Fruit fly (Drosophila melanogaster) whole organism, embryonic: Measurements from ENCODE around the gene CG8097.
A peak's percentile ranks its signal among the peaks of the same experiment; 100 is the strongest.

ENCODE experiments used
- Abd-B ChIP-seq: fragments of 200-800 bp; sonication (Bioruptor generic); optimal IDR thresholded peaks from 2 replicates; lab custom pipeline; 2018; ENCODE audit warnings: missing biosample characterization, mild to moderate bottlenecking, missing genetic modification characterization, moderate library complexity
- CG10366 ChIP-seq: fragments of 200-800 bp; sonication (Bioruptor generic); IDR thresholded peaks from 2 replicates; pipeline ENCODE4 v1.3.6; 2022; ENCODE audit warnings: missing biosample characterization, missing genetic modification characterization
- CG10543 ChIP-seq: fragments of 200-800 bp; sonication (Bioruptor generic); optimal IDR thresholded peaks from 3 replicates; lab custom pipeline; 2017; ENCODE audit warnings: missing biosample characterization, mild to moderate bottlenecking, missing genetic modification characterization, moderate library complexity
- CG11085 ChIP-seq: fragments of 200-800 bp; sonication (Bioruptor generic); IDR thresholded peaks from 2 replicates; pipeline ENCODE4 v1.3.6; 2022; ENCODE audit warnings: missing biosample characterization, missing genetic modification characterization
- CG13624 ChIP-seq: fragments of 200-800 bp; sonication (Bioruptor generic); optimal IDR thresholded peaks from 2 replicates; lab custom pipeline; 2016; ENCODE audit warnings: missing biosample characterization, missing genetic modification characterization
- CG14667 ChIP-seq: fragments of 200-800 bp; sonication (Bioruptor generic); IDR thresholded peaks from 2 replicates; pipeline ENCODE4 v1.3.6; 2022; ENCODE audit warnings: missing biosample characterization, missing genetic modification characterization
- CG14710 ChIP-seq: fragments of 200-800 bp; sonication (Bioruptor generic); optimal IDR thresholded peaks from 3 replicates; lab custom pipeline; 2019; ENCODE audit warnings: missing biosample characterization, mild to moderate bottlenecking, missing genetic modification characterization, moderate library complexity
- CG15011 ChIP-seq: fragments of 200-800 bp; sonication (Bioruptor generic); optimal IDR thresholded peaks from 3 replicates; lab custom pipeline; 2018; ENCODE audit warnings: missing biosample characterization, mild to moderate bottlenecking, missing genetic modification characterization
- CG15601 ChIP-seq: fragments of 200-800 bp; sonication (Bioruptor generic); optimal IDR thresholded peaks from 3 replicates; lab custom pipeline; 2019; ENCODE audit warnings: missing biosample characterization, mild to moderate bottlenecking, missing genetic modification characterization, moderate library complexity
- CG1603 ChIP-seq: fragments of 200-800 bp; sonication (Bioruptor generic); optimal IDR thresholded peaks from 2 replicates; lab custom pipeline; 2019; ENCODE audit warnings: missing biosample characterization, mild to moderate bottlenecking, missing genetic modification characterization, moderate library complexity
- CG1647 ChIP-seq: fragments of 200-800 bp; sonication (Bioruptor generic); optimal IDR thresholded peaks from 3 replicates; lab custom pipeline; 2016; ENCODE audit warnings: missing biosample characterization, missing genetic modification characterization
- CG1832 ChIP-seq: fragments of 200-800 bp; sonication (Bioruptor generic); optimal IDR thresholded peaks from 2 replicates; lab custom pipeline; 2017; ENCODE audit warnings: missing biosample characterization, mild to moderate bottlenecking, missing genetic modification characterization, inconsistent platforms
- CG2129 ChIP-seq: fragments of 200-800 bp; sonication (Bioruptor generic); IDR thresholded peaks from 2 replicates; pipeline ENCODE4 v1.3.6; 2022; ENCODE audit warnings: missing biosample characterization, missing genetic modification characterization; ENCODE audit not compliant: partially characterized antibody
- CG30020 ChIP-seq: fragments of 200-800 bp; optimal IDR thresholded peaks from 2 replicates; lab custom pipeline; 2019; ENCODE audit warnings: missing biosample characterization, mild to moderate bottlenecking, missing genetic modification characterization, moderate library complexity
- CG31365 ChIP-seq: fragments of 200-800 bp; sonication (Bioruptor generic); optimal IDR thresholded peaks from 2 replicates; lab custom pipeline; 2018; ENCODE audit warnings: missing biosample characterization, mild to moderate bottlenecking, missing genetic modification characterization
- CG3163 ChIP-seq: fragments of 200-800 bp; sonication (Bioruptor generic); optimal IDR thresholded peaks from 3 replicates; lab custom pipeline; 2016; ENCODE audit warnings: missing biosample characterization, missing genetic modification characterization
- CG3838 ChIP-seq: fragments of 200-800 bp; sonication (Bioruptor generic); optimal IDR thresholded peaks from 3 replicates; lab custom pipeline; 2016; ENCODE audit warnings: missing biosample characterization, missing genetic modification characterization
- CG4424 ChIP-seq: fragments of 200-800 bp; sonication (Bioruptor generic); optimal IDR thresholded peaks from 3 replicates; lab custom pipeline; 2016; ENCODE audit warnings: missing biosample characterization, missing genetic modification characterization
- CG7556 ChIP-seq: fragments of 200-800 bp; sonication (Bioruptor generic); optimal IDR thresholded peaks from 2 replicates; lab custom pipeline; 2017; ENCODE audit warnings: missing biosample characterization, mild to moderate bottlenecking, missing genetic modification characterization
- CG7786 ChIP-seq: fragments of 200-800 bp; sonication (Bioruptor generic); optimal IDR thresholded peaks from 2 replicates; lab custom pipeline; 2016; ENCODE audit warnings: missing biosample characterization, missing genetic modification characterization
- CG8089 ChIP-seq: fragments of 200-800 bp; sonication (Bioruptor generic); optimal IDR thresholded peaks from 3 replicates; lab custom pipeline; 2016; ENCODE audit warnings: missing biosample characterization, missing genetic modification characterization
- CG8478 ChIP-seq: fragments of >200 bp; optimal IDR thresholded peaks from 2 replicates; lab custom pipeline; 2018
- Chrac-16 ChIP-seq: fragments of 200-800 bp; sonication (Bioruptor generic); optimal IDR thresholded peaks from 3 replicates; lab custom pipeline; 2016; ENCODE audit warnings: missing biosample characterization, missing genetic modification characterization
- D ChIP-seq, 2 experiments: fragments of 200-800 bp in 1 of 2; fragments of >200 bp in 1 of 2; sonication (Bioruptor generic) in 1 of 2; optimal IDR thresholded peaks; 2 replicates in 1 of 2; 3 replicates in 1 of 2; lab custom pipeline; 2017; ENCODE audit warnings: mild to moderate bottlenecking in 1 of 2, missing biosample characterization in 1 of 2, missing genetic modification characterization in 1 of 2, missing genetic modification reagents in 1 of 2
- D19B ChIP-seq: fragments of 200-800 bp; sonication (Bioruptor generic); optimal IDR thresholded peaks from 2 replicates; lab custom pipeline; 2017; ENCODE audit warnings: missing biosample characterization, mild to moderate bottlenecking, missing genetic modification characterization
- Doc2 ChIP-seq: fragments of 200-800 bp; sonication (Bioruptor generic); IDR thresholded peaks from 2 replicates; pipeline ENCODE4 v1.3.6; 2022; ENCODE audit warnings: missing biosample characterization, missing genetic modification characterization
- E2f1 ChIP-seq: fragments of 200-800 bp; sonication (Bioruptor generic); IDR thresholded peaks from 2 replicates; pipeline ENCODE4 v1.3.6; 2022; ENCODE audit warnings: missing biosample characterization, missing genetic modification characterization
- Ets97D ChIP-seq: fragments of 200-800 bp; sonication (Bioruptor generic); optimal IDR thresholded peaks from 3 replicates; lab custom pipeline; 2016; ENCODE audit warnings: missing biosample characterization, missing genetic modification characterization
- HHEX ChIP-seq: fragments of 200-800 bp; sonication (Bioruptor generic); optimal IDR thresholded peaks from 3 replicates; lab custom pipeline; 2017; ENCODE audit warnings: missing biosample characterization, mild to moderate bottlenecking, missing genetic modification characterization, missing genetic modification reagents
- Hr51 ChIP-seq, 2 experiments: fragments of 200-800 bp; sonication (Bioruptor generic); optimal IDR thresholded peaks; 2 replicates in 1 of 2; 3 replicates in 1 of 2; lab custom pipeline; 2016 to 2018; ENCODE audit warnings: missing biosample characterization in 2 of 2, missing genetic modification characterization in 2 of 2, mild to moderate bottlenecking in 1 of 2, moderate library complexity in 1 of 2
- MBD-R2 ChIP-seq: fragments of 200-800 bp; sonication (Bioruptor generic); IDR thresholded peaks from 2 replicates; pipeline ENCODE4 v1.3.6; 2022; ENCODE audit warnings: missing biosample characterization, missing genetic modification characterization
- Scr ChIP-seq: fragments of 200-800 bp; sonication (Bioruptor generic); IDR thresholded peaks from 2 replicates; pipeline ENCODE4 v1.3.6; 2022; ENCODE audit warnings: missing biosample characterization, missing genetic modification characterization; ENCODE audit not compliant: partially characterized antibody
- Sox102F ChIP-seq: fragments of 200-800 bp; sonication (Bioruptor generic); optimal IDR thresholded peaks from 2 replicates; lab custom pipeline; 2018; ENCODE audit warnings: missing biosample characterization, mild to moderate bottlenecking, missing genetic modification characterization, moderate library complexity
- Taf1 ChIP-seq: fragments of 200-800 bp; sonication (Bioruptor generic); IDR thresholded peaks from 2 replicates; pipeline ENCODE4 v1.3.6; 2022; ENCODE audit warnings: missing biosample characterization, missing genetic modification characterization
- aop ChIP-seq: fragments of 200-800 bp; sonication (Bioruptor generic); IDR thresholded peaks from 2 replicates; pipeline ENCODE4 v1.3.6; 2022; ENCODE audit warnings: missing biosample characterization, missing genetic modification characterization
- bab2 ChIP-seq: fragments of 200-800 bp; sonication (Bioruptor generic); optimal IDR thresholded peaks from 2 replicates; lab custom pipeline; 2016; ENCODE audit warnings: missing biosample characterization, missing genetic modification characterization
- chm ChIP-seq: fragments of 200-800 bp; sonication (Bioruptor generic); IDR thresholded peaks from 2 replicates; pipeline ENCODE4 v1.3.6; 2022; ENCODE audit warnings: missing biosample characterization, missing genetic modification characterization
- corto ChIP-seq: fragments of 200-800 bp; sonication (Bioruptor generic); optimal IDR thresholded peaks from 2 replicates; lab custom pipeline; 2016; ENCODE audit warnings: missing biosample characterization, mild to moderate bottlenecking, missing genetic modification characterization, moderate library complexity
- dan ChIP-seq: fragments of 200-800 bp; sonication (Bioruptor generic); IDR thresholded peaks from 2 replicates; pipeline ENCODE4 v1.3.6; 2022; ENCODE audit warnings: missing biosample characterization, missing genetic modification characterization
- dm ChIP-seq: fragments of 200-800 bp; sonication (Bioruptor generic); optimal IDR thresholded peaks from 3 replicates; lab custom pipeline; 2016; ENCODE audit warnings: missing biosample characterization, missing genetic modification characterization
- esg ChIP-seq: fragments of 200-800 bp; sonication (Bioruptor generic); conservative IDR thresholded peaks from 2 replicates; pipeline ENCODE4 v1.3.6; 2022; ENCODE audit warnings: missing biosample characterization, missing genetic modification characterization
- ftz-f1 ChIP-seq: fragments of 200-800 bp; sonication (Bioruptor generic); optimal IDR thresholded peaks from 2 replicates; lab custom pipeline; 2016; ENCODE audit warnings: missing biosample characterization, missing genetic modification characterization
- lov ChIP-seq, 2 experiments: fragments of 200-800 bp in 1 of 2; fragments of >200 bp in 1 of 2; sonication (Bioruptor generic) in 1 of 2; IDR thresholded peaks in 1 of 2; optimal IDR thresholded peaks in 1 of 2; 2 replicates in 1 of 2; 3 replicates in 1 of 2; pipeline versions ENCODE4 v1.3.6 to Lab custom; 2017 to 2022; ENCODE audit warnings: missing biosample characterization in 1 of 2, missing genetic modification characterization in 1 of 2
- nmo ChIP-seq: fragments of 200-800 bp; sonication (Bioruptor generic); optimal IDR thresholded peaks from 2 replicates; lab custom pipeline; 2018; ENCODE audit warnings: missing biosample characterization, mild to moderate bottlenecking, missing genetic modification characterization, moderate library complexity
- pho ChIP-seq: fragments of 200-800 bp; sonication (Bioruptor generic); optimal IDR thresholded peaks from 2 replicates; lab custom pipeline; 2016; ENCODE audit warnings: missing biosample characterization, missing genetic modification characterization
- pita ChIP-seq: fragments of 200-800 bp; sonication (Bioruptor generic); optimal IDR thresholded peaks from 2 replicates; lab custom pipeline; 2017; ENCODE audit warnings: missing biosample characterization, mild to moderate bottlenecking, missing genetic modification characterization
- schlank ChIP-seq: fragments of 200-800 bp; sonication (Bioruptor generic); optimal IDR thresholded peaks from 2 replicates; lab custom pipeline; 2018; ENCODE audit warnings: missing biosample characterization, mild to moderate bottlenecking, missing genetic modification characterization
- sima ChIP-seq: fragments of 200-800 bp; sonication (Bioruptor generic); optimal IDR thresholded peaks from 2 replicates; lab custom pipeline; 2016; ENCODE audit warnings: missing biosample characterization, missing genetic modification characterization
- tap ChIP-seq: fragments of 200-800 bp; optimal IDR thresholded peaks from 3 replicates; lab custom pipeline; 2019; ENCODE audit warnings: missing biosample characterization, mild to moderate bottlenecking, missing genetic modification characterization, moderate library complexity
- tin ChIP-seq: fragments of 200-800 bp; sonication (Bioruptor generic); optimal IDR thresholded peaks from 3 replicates; lab custom pipeline; 2016; ENCODE audit warnings: missing biosample characterization, missing genetic modification characterization
- wor ChIP-seq: fragments of 200-800 bp; sonication (Bioruptor generic); IDR thresholded peaks from 2 replicates; pipeline ENCODE4 v1.3.6; 2022; ENCODE audit warnings: missing biosample characterization, missing genetic modification characterization

Gene CG8097

DNA sequence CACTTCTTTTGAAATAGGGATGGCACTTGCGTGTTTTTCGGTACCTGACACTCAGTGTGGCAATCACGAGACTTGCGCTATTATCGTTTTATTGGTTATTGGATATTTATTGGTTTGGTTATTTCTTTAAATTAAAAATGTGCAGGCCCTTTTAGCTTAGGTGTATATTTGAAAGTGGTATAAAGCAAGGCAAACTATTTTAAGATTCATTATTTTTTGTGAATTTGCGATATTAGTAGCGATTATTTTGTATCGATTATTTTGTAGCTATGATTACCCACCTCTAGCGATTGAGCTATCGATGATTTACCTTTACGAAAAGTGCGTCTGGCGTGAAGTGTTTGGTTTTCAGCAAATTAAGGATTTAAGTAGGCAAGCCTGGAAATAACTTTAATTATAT lies at the start of gene CG8097, which contains the start of gene CG9215 (continued):
- TF ChIP-seq CG31365 (tag; lab: Kevin White, UChicago) (no peak), CG4424 (GFP tag; lab: Kevin White, UChicago) (no peak), Ets97D (GFP tag; lab: Kevin White, UChicago) (peak; percentile 51), CG15601 (peak; percentile 21), ftz-f1 (no peak), pita (GFP tag; lab: Kevin White, UChicago) (no peak), CG13624 (GFP tag; lab: Kevin White, UChicago) (peak; percentile 47), Taf1 (GFP tag; lab: Robert Waterston, UW) (no peak), chm (GFP tag; lab: Robert Waterston, UW) (no peak), bab2 (GFP tag; lab: Kevin White, UChicago) (peak; percentile 41), Abd-B (GFP tag; lab: Kevin White, UChicago) (peak; percentile 14), MBD-R2 (GFP tag; lab: Robert Waterston, UW) (peak; percentile 61), CG11085 (GFP tag; lab: Robert Waterston, UW) (no peak), D (optimal IDR thresholded peaks at IDR 0.05; lab: Kevin White, UChicago) (no peak), D (GFP tag; optimal IDR thresholded peaks at IDR 0.05; lab: Kevin White, UChicago) (no peak), CG2129 (GFP tag; lab: Robert Waterston, UW) (peak; percentile 95), Doc2 (no peak), dan (GFP tag; lab: Robert Waterston, UW) (no peak), CG14710 (tag; lab: Kevin White, UChicago) (peak; percentile 78), wor (no peak), CG1832 (no peak), pho (peak; percentile 37), CG3838 (GFP tag; lab: Kevin White, UChicago) (no peak), CG14667 (GFP tag; lab: Robert Waterston, UW) (no peak), corto (no peak), schlank (tag; lab: Kevin White, UChicago) (no peak), esg (GFP tag; lab: Robert Waterston, UW) (no peak), Sox102F (no peak), lov (optimal IDR thresholded peaks at IDR 0.05; lab: Kevin White, UChicago) (no peak), lov (GFP tag; IDR thresholded peaks at IDR 0.05; lab: Robert Waterston, UW) (no peak), CG8478 (no peak), CG10366 (GFP tag; lab: Robert Waterston, UW) (no peak), CG30020 (tag; lab: Kevin White, UChicago) (peak; percentile 53), Scr (GFP tag; lab: Robert Waterston, UW) (peak; percentile 98), dm (GFP tag; lab: Kevin White, UChicago) (peak; percentile 63), D19B (GFP tag; lab: Kevin White, UChicago) (no peak), Chrac-16 (GFP tag; lab: Kevin White, UChicago) (peak; percentile 40), Hr51 (GFP tag; optimal IDR thresholded peaks at IDR 0.05; lab: Kevin White, UChicago) (peak in 1 of 2 experiments; percentile 9), tin (peak; percentile 6), CG8089 (GFP tag; lab: Kevin White, UChicago) (no peak), E2f1 (no peak), CG1603 (tag; lab: Kevin White, UChicago) (no peak), nmo (peak; percentile 61), CG1647 (no peak), aop (GFP tag; lab: Robert Waterston, UW) (no peak), CG10543 (GFP tag; lab: Kevin White, UChicago) (peak; percentile 37), tap (no peak), CG15011 (no peak), CG7556 (peak; percentile 15), CG3163 (GFP tag; lab: Kevin White, UChicago) (no peak), sima (GFP tag; lab: Kevin White, UChicago) (no peak), CG7786 (GFP tag; lab: Kevin White, UChicago) (peak; percentile 41), HHEX (GFP tag; lab: Kevin White, UChicago) (no peak)
